Worm (Caenorhabditis elegans) whole organism, young adult: ENCODE results near the gene evl-14.

Experiments used
- F37B4.10 ChIP-seq: fragments of 200-800 bp; sonication (Bioruptor generic); IDR thresholded peaks from 2 replicates; pipeline ENCODE4 v1.3.6; 2022; ENCODE audit warnings: missing genetic modification characterization, missing compliant biosample characterization
- F49E8.2 ChIP-seq: sonication (generic microtip); optimal IDR thresholded peaks from 3 replicates; lab custom pipeline; 2017; ENCODE audit warnings: missing genetic modification characterization, mild to moderate bottlenecking, missing compliant biosample characterization, antibody characterized with exemption, moderate library complexity; ENCODE audit not compliant: insufficient read depth
- ama-1 ChIP-seq, 3 experiments: fragments of 150-350 bp in 1 of 3; sonication (generic microtip) in 2 of 3; optimal IDR thresholded peaks; 2 replicates each; lab custom pipeline; 2014 to 2018; ENCODE audit warnings: missing biosample characterization in 2 of 3, missing genetic modification characterization in 2 of 3, missing genetic modification reagents in 2 of 3
- ets-4 ChIP-seq: fragments of 200-800 bp; sonication (Bioruptor generic); optimal IDR thresholded peaks from 2 replicates; lab custom pipeline; 2018; ENCODE audit warnings: mild to moderate bottlenecking, missing genetic modification characterization, missing compliant biosample characterization
- fkh-3 ChIP-seq: sonication (generic microtip); optimal IDR thresholded peaks from 2 replicates; lab custom pipeline; 2016; ENCODE audit warnings: mild to moderate bottlenecking, missing genetic modification characterization, missing compliant biosample characterization
- nhr-120 ChIP-seq: fragments of 200-800 bp; sonication (Bioruptor generic); IDR thresholded peaks from 2 replicates; pipeline ENCODE4 v1.3.6; 2022; ENCODE audit warnings: missing genetic modification characterization, missing compliant biosample characterization
- unc-130 ChIP-seq: sonication (generic microtip); optimal IDR thresholded peaks from 2 replicates; lab custom pipeline; 2016; ENCODE audit warnings: missing genetic modification reagents, missing genetic modification characterization, missing compliant biosample characterization
- unc-62 ChIP-seq: fragments of 150-350 bp; optimal IDR thresholded peaks from 2 replicates; lab custom pipeline; 2014; ENCODE audit warnings: missing biosample characterization, missing genetic modification reagents, missing genetic modification characterization

DNA sequence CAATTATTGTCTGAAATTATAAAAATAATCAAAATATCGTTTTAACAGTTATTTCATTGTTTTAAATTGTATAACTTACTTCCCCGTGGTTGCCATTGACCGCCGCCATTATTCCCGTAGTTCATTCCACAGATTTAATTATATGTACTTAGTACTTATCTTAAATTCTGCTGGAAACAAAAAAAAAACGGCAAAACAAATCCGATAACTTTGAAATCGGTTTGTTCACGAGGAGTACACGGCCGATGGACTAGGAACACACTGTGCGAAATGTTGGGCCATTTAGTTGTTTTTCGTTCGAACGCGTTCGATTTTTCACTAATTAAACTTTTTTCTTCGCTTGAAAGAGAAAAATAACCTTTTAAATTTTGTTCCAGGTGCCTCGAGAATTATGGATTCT, 30.1 kb upstream of the evl-14 start, which contains the start of the genes B0285.3 and lcmt-1:
- peak; percentile 21 for TF ChIP-seq unc-130 (GFP tag; lab: Kevin White, UChicago)
- no peak for TF ChIP-seq ets-4 (GFP tag; lab: Kevin White, UChicago)
- TF ChIP-seq F49E8.2 (tag; lab: Kevin White, UChicago): no peak
- no peak for TF ChIP-seq unc-62 (GFP tag; lab: Kevin White, UChicago)
- TF ChIP-seq F37B4.10 (GFP tag; lab: Robert Waterston, UW): no peak
- no peak for TF ChIP-seq nhr-120
- no peak for TF ChIP-seq fkh-3 (tag; lab: Kevin White, UChicago)
- TF ChIP-seq ama-1 (optimal IDR thresholded peaks at IDR 0.05; lab: Kevin White, UChicago): no peak
- no peak for TF ChIP-seq ama-1 (GFP tag; optimal IDR thresholded peaks at IDR 0.05; lab: Kevin White, UChicago)
